Worm (Caenorhabditis elegans): Measurements from ENCODE around the gene Y64G10A.10.

- no peak for TF ChIP-seq ceh-91 (GFP tag; IDR thresholded peaks at IDR 0.05)
- TF ChIP-seq snpc-1.3 (tag; optimal IDR thresholded peaks at IDR 0.05; ENCODE audit: insufficient read depth): no peak
- no peak for TF ChIP-seq unc-62 (GFP tag; optimal IDR thresholded peaks at IDR 0.05)
- TF ChIP-seq snpc-4 (GFP tag; optimal IDR thresholded peaks at IDR 0.05): no peak
- no peak for TF ChIP-seq snpc-4 (tag; optimal IDR thresholded peaks at IDR 0.05)
- TF ChIP-seq nfya-1 (tag; optimal IDR thresholded peaks at IDR 0.05; ENCODE audit: borderline replicate concordance, insufficient read depth): no peak
- no peak for TF ChIP-seq attf-5 (GFP tag; optimal IDR thresholded peaks at IDR 0.05)
- no peak for TF ChIP-seq unc-130 (GFP tag; optimal IDR thresholded peaks at IDR 0.05)
- no peak for TF ChIP-seq let-607 (tag; optimal IDR thresholded peaks at IDR 0.05)
- no peak for TF ChIP-seq B0336.3 (GFP tag; IDR thresholded peaks at IDR 0.05)
- no peak for TF ChIP-seq dox-1 (GFP tag; IDR thresholded peaks at IDR 0.05)
- no peak for TF ChIP-seq cebp-2 (GFP tag; IDR thresholded peaks at IDR 0.05)
Measured at ce11 chrIV:14272561-14272960, 31.3 kb upstream of the Y64G10A.10 start.

All from whole organism, young adult.